Fruit fly (Drosophila melanogaster) ovary, adult (tissue): ENCODE measurements around the gene RpS5a.

Source experiments
- CG17801 ChIP-seq: fragments of 200-800 bp; optimal IDR thresholded peaks from 2 replicates; lab custom pipeline; 2019; ENCODE audit warnings: missing biosample characterization, mild to moderate bottlenecking, missing genetic modification characterization, moderate library complexity; ENCODE audit not compliant: partially characterized antibody

Gene RpS5a

dm6 chrX:17167304-17167703 is 19.2 kb upstream of the RpS5a start:
- TF ChIP-seq CG17801 (GFP tag; lab: Kevin White, UChicago) = no peak

- no peak for TF ChIP-seq CG17801 (GFP tag; lab: Kevin White, UChicago)
Observed at dm6 chrX:17162446-17163013, 14.5 kb upstream of the RpS5a start.

dm6 chrX:17160396-17161040 is 12.5 kb upstream of the RpS5a start:
- no peak for TF ChIP-seq CG17801 (GFP tag; lab: Kevin White, UChicago)

dm6 chrX:17159819-17160218 is 11.8 kb upstream of the RpS5a start, which contains the start of gene baz:
baz (plus strand) TSS chrX:17160006.
- TF ChIP-seq CG17801 (GFP tag; lab: Kevin White, UChicago) = no peak

dm6 chrX:17159116-17159515 is 11.1 kb upstream of the RpS5a start, which contains the start of gene xmas:
xmas (minus strand) TSS chrX:17159306.
- TF ChIP-seq CG17801 (GFP tag; lab: Kevin White, UChicago) = no peak

- no peak for TF ChIP-seq CG17801 (GFP tag; lab: Kevin White, UChicago)
Observed at dm6 chrX:17150660-17151059, 2.6 kb upstream of the RpS5a start.

- no peak for TF ChIP-seq CG17801 (GFP tag; lab: Kevin White, UChicago)
Observed at dm6 chrX:17149652-17150266, 1.7 kb upstream of the RpS5a start.

dm6 chrX:17148951-17149449 is 936 bp upstream of the RpS5a start, which contains the start of gene Chchd2:
Chchd2 (plus strand) TSS chrX:17149001.
- peak; percentile 71 for TF ChIP-seq CG17801 (GFP tag; lab: Kevin White, UChicago)

dm6 chrX:17146529-17146928 is 1.5 kb downstream of the RpS5a start:
- no peak for TF ChIP-seq CG17801 (GFP tag; lab: Kevin White, UChicago)

- TF ChIP-seq CG17801 (GFP tag; lab: Kevin White, UChicago) = peak; percentile 8
Observed at dm6 chrX:17142940-17143534, 5.0 kb downstream of the RpS5a start, which contains the start of the genes mei-217 and mei-218. mei-217 (minus strand) TSS chrX:17142990. mei-218 (minus strand) TSS chrX:17142990.

- TF ChIP-seq CG17801 (GFP tag; lab: Kevin White, UChicago) = no peak
Observed at dm6 chrX:17132685-17133084, 15.4 kb downstream of the RpS5a start.

- TF ChIP-seq CG17801 (GFP tag; lab: Kevin White, UChicago) = peak; percentile 88
Observed at dm6 chrX:17129733-17130466, 18.2 kb downstream of the RpS5a start.

dm6 chrX:17125017-17125821 is 22.8 kb downstream of the RpS5a start:
- peak; percentile 88 for TF ChIP-seq CG17801 (GFP tag; lab: Kevin White, UChicago)
